Worm (Caenorhabditis elegans) whole organism, L3 larva: ENCODE measurements around the gene upb-1.

Source experiments
- ZK546.5 ChIP-seq: sonication (generic microtip); optimal IDR thresholded peaks from 2 replicates; lab custom pipeline; 2017; ENCODE audit warnings: missing biosample characterization, missing genetic modification characterization
- ama-1 ChIP-seq: fragments of 150-350 bp; optimal IDR thresholded peaks from 2 replicates; lab custom pipeline; 2018
- jun-1 ChIP-seq: fragments of 150-350 bp; optimal IDR thresholded peaks from 2 replicates; lab custom pipeline; 2014; ENCODE audit warnings: missing biosample characterization, missing genetic modification reagents, missing genetic modification characterization
- nfya-1 ChIP-seq: sonication (generic microtip); optimal IDR thresholded peaks from 2 replicates; lab custom pipeline; 2017; ENCODE audit warnings: missing genetic modification characterization, mild to moderate bottlenecking, missing compliant biosample characterization, antibody characterized with exemption, moderate library complexity; ENCODE audit not compliant: insufficient read depth
- pqm-1 ChIP-seq: fragments of 150-350 bp; optimal IDR thresholded peaks from 2 replicates; lab custom pipeline; 2017; ENCODE audit warnings: missing biosample characterization, missing genetic modification characterization, inconsistent platforms
- skn-1 ChIP-seq: fragments of 150-350 bp; optimal IDR thresholded peaks from 2 replicates; lab custom pipeline; 2014; ENCODE audit warnings: missing biosample characterization, missing genetic modification characterization
- snpc-4 ChIP-seq: fragments of 150-350 bp; optimal IDR thresholded peaks from 2 replicates; lab custom pipeline; 2014; ENCODE audit warnings: missing biosample characterization, missing genetic modification characterization
- unc-39 ChIP-seq: sonication (generic microtip); optimal IDR thresholded peaks from 4 replicates; lab custom pipeline; 2017; ENCODE audit warnings: missing biosample characterization, missing genetic modification characterization
- unc-62 ChIP-seq: fragments of 150-350 bp; sonication (generic microtip); optimal IDR thresholded peaks from 4 replicates; lab custom pipeline; 2014; ENCODE audit warnings: missing biosample characterization, missing genetic modification reagents, missing genetic modification characterization

DNA sequence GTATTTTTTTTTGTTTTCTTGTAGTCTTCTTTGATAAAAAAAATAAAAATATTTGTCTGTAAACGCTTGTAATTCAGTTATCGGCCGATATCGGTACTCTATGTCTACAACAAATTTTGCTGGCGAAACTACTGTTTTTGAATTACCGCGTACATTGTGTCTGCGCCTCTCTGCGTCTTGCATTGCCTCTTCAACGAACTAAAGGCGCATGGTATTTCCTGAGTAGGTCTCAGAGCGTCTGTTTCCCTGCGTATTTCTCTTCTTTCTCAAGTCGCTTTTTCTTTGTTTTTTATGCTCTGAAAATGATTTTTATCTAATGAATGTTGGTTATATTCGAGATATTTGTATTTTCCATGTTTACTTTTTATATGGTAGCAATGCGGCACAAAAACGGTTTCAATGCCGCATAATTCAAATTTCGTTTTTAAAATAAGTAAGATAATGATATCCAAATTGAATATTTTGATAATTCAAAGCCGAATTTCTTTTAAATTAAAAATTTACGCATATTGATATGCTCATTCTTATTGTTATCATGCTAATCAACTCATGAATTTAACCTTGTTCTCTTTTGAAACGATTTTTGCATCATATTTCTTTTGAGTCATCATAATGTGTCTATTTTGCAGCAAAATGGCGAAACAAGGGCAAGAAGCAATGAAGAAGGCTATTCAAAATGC is 39.0 kb downstream of the upb-1 start, which contains the start of gene phb-2:
- peak; percentile 76 for TF ChIP-seq ama-1 (lab: Kevin White, UChicago)
- TF ChIP-seq nfya-1 = peak; percentile 90
- peak; percentile 72 for TF ChIP-seq skn-1 (tag; lab: Kevin White, UChicago)
- TF ChIP-seq snpc-4 (tag; lab: Kevin White, UChicago) = peak; percentile 79
- TF ChIP-seq unc-62 = no peak
- peak; percentile 11 for TF ChIP-seq pqm-1
- no peak for TF ChIP-seq ZK546.5 (tag; lab: Kevin White, UChicago)
- TF ChIP-seq jun-1 (tag; lab: Kevin White, UChicago) = peak; percentile 18
- TF ChIP-seq unc-39 = no peak
